Fruit fly (Drosophila melanogaster): Measurements from ENCODE around the gene HIP.

HIP gene

dm6 chrX:3834955-3835763 is 36.2 kb downstream of the HIP start (continued):
- TF ChIP-seq esn (GFP tag; optimal IDR thresholded peaks at IDR 0.05) (no peak), Smox (GFP tag; optimal IDR thresholded peaks at IDR 0.05) (no peak), CG7368 (GFP tag; optimal IDR thresholded peaks at IDR 0.05) (no peak), Lpt (GFP tag; optimal IDR thresholded peaks at IDR 0.05) (peak; percentile 11), Hr4 (GFP tag; optimal IDR thresholded peaks at IDR 0.05) (no peak), CG3032 (tag; optimal IDR thresholded peaks at IDR 0.05) (peak; percentile 25), CG9139 (GFP tag; optimal IDR thresholded peaks at IDR 0.05) (peak; percentile 53), pdm3 (GFP tag; optimal IDR thresholded peaks at IDR 0.05) (no peak), spab (GFP tag; optimal IDR thresholded peaks at IDR 0.05) (peak; percentile 30), fkh (GFP tag; optimal IDR thresholded peaks at IDR 0.05) (no peak), net (GFP tag; optimal IDR thresholded peaks at IDR 0.05) (peak; percentile 16)

dm6 chrX:3835764-3836342 is 36.9 kb downstream of the HIP start:
- TF ChIP-seq Eip78C (GFP tag) (peak; percentile 38), eg (GFP tag; IDR thresholded peaks at IDR 0.05) (peak; percentile 25; the same call in 1 of the 3 replicates), Hr39 (GFP tag; optimal IDR thresholded peaks at IDR 0.05) (no peak), acj6 (GFP tag; optimal IDR thresholded peaks at IDR 0.05) (no peak)

- TF ChIP-seq Eip78C (GFP tag) (peak; percentile 37), CG15336 (GFP tag; IDR thresholded peaks at IDR 0.05) (0 out of 2 replicates have a peak, but pooled peaks have one; percentile 38), CG32006 (GFP tag; optimal IDR thresholded peaks at IDR 0.05) (peak; percentile 17), Hr38 (GFP tag; optimal IDR thresholded peaks at IDR 0.05) (no peak), eg (GFP tag; IDR thresholded peaks at IDR 0.05) (0 out of 3 replicates have a peak, but pooled peaks have one; percentile 17), CG4318 (GFP tag; optimal IDR thresholded peaks at IDR 0.05) (no peak), Eip75B (GFP tag; optimal IDR thresholded peaks at IDR 0.05) (no peak), Hr39 (GFP tag; optimal IDR thresholded peaks at IDR 0.05) (no peak), Hr4 (GFP tag; optimal IDR thresholded peaks at IDR 0.05) (peak; percentile 5), spab (GFP tag; optimal IDR thresholded peaks at IDR 0.05) (no peak)
Observed at dm6 chrX:3837628-3838027, 38.7 kb downstream of the HIP start.

dm6 chrX:3838648-3839047 is 39.7 kb downstream of the HIP start:
- TF ChIP-seq ss (GFP tag; optimal IDR thresholded peaks at IDR 0.05) (peak; percentile 16 to 24), Hr39 (GFP tag; optimal IDR thresholded peaks at IDR 0.05) (peak; percentile 39), Sox102F (GFP tag; optimal IDR thresholded peaks at IDR 0.05) (peak; percentile 24), CG9139 (GFP tag; optimal IDR thresholded peaks at IDR 0.05) (no peak), CG15336 (GFP tag; IDR thresholded peaks at IDR 0.05) (peak; percentile 84), Eip78C (GFP tag) (peak; percentile 85), Met (GFP tag; optimal IDR thresholded peaks at IDR 0.05) (peak; percentile 41), Blimp-1 (GFP tag; optimal IDR thresholded peaks at IDR 0.05) (no peak), vri (GFP tag; optimal IDR thresholded peaks at IDR 0.05) (peak; percentile 20), CG7368 (GFP tag; optimal IDR thresholded peaks at IDR 0.05) (peak; percentile 38), Sox15 (GFP tag; optimal IDR thresholded peaks at IDR 0.05) (no peak), fd59A (GFP tag; optimal IDR thresholded peaks at IDR 0.05) (peak; percentile 28), CG11762 (GFP tag; optimal IDR thresholded peaks at IDR 0.05; ENCODE audit: insufficient read depth) (peak; percentile 38), CG11294 (GFP tag; IDR thresholded peaks at IDR 0.05) (no peak), svp (GFP tag) (peak; percentile 69), Ets21C (GFP tag; optimal IDR thresholded peaks at IDR 0.05) (no peak), salr (GFP tag; optimal IDR thresholded peaks at IDR 0.05) (peak; percentile 7 to 51), fkh (GFP tag; optimal IDR thresholded peaks at IDR 0.05) (peak; percentile 51), pdm3 (GFP tag; optimal IDR thresholded peaks at IDR 0.05) (peak; percentile 51), spab (GFP tag; optimal IDR thresholded peaks at IDR 0.05) (no peak), Hr38 (GFP tag; optimal IDR thresholded peaks at IDR 0.05) (no peak), CG6163 (GFP tag; IDR thresholded peaks at IDR 0.05) (peak; percentile 77), CG6276 (GFP tag; optimal IDR thresholded peaks at IDR 0.05) (peak; percentile 81), acj6 (GFP tag; optimal IDR thresholded peaks at IDR 0.05) (peak; percentile 52), CG3032 (tag; optimal IDR thresholded peaks at IDR 0.05) (peak; percentile 31), Eip93F (GFP tag; optimal IDR thresholded peaks at IDR 0.05) (no peak), CG6808 (GFP tag; optimal IDR thresholded peaks at IDR 0.05) (peak; percentile 56), Gug (GFP tag; IDR thresholded peaks at IDR 0.05) (peak; percentile 52; the same call in 1 of the 2 replicates), CG34406 (GFP tag; optimal IDR thresholded peaks at IDR 0.05) (peak; percentile 30), CG3919 (GFP tag; optimal IDR thresholded peaks at IDR 0.05) (peak; percentile 60), CG6854 (GFP tag; optimal IDR thresholded peaks at IDR 0.05) (no peak), CG1621 (tag; optimal IDR thresholded peaks at IDR 0.05) (peak; percentile 18)
